Fruit fly (Drosophila melanogaster) whole organism, pupa: Measurements from ENCODE around the gene Tmem43.

ENCODE experiments used
- CG13204 ChIP-seq: fragments of 200-800 bp; sonication (Bioruptor generic); optimal IDR thresholded peaks from 2 replicates; lab custom pipeline; 2018; ENCODE audit warnings: missing biosample characterization, mild to moderate bottlenecking, missing genetic modification characterization, moderate library complexity
- CG15710 ChIP-seq: fragments of 200-800 bp; sonication (Bioruptor generic); optimal IDR thresholded peaks from 2 replicates; lab custom pipeline; 2018; ENCODE audit warnings: missing biosample characterization, mild to moderate bottlenecking, missing genetic modification characterization, moderate library complexity
- CG8159 ChIP-seq: fragments of 200-800 bp; sonication (Bioruptor generic); optimal IDR thresholded peaks from 3 replicates; lab custom pipeline; 2018; ENCODE audit warnings: missing biosample characterization, mild to moderate bottlenecking, missing genetic modification characterization, moderate library complexity
- D1 ChIP-seq: fragments of 200-800 bp; sonication (Bioruptor generic); optimal IDR thresholded peaks from 2 replicates; lab custom pipeline; 2018; ENCODE audit warnings: missing biosample characterization, mild to moderate bottlenecking, missing genetic modification characterization, moderate library complexity
- EcR ChIP-seq: fragments of 200-800 bp; sonication (Bioruptor generic); optimal IDR thresholded peaks from 3 replicates; lab custom pipeline; 2019; ENCODE audit warnings: missing biosample characterization, missing genetic modification characterization, mild to moderate bottlenecking, moderate library complexity, missing genetic modification reagents
- Ets98B ChIP-seq: fragments of 200-800 bp; sonication (Bioruptor generic); IDR thresholded peaks from 2 replicates; pipeline ENCODE4 v1.3.6; 2022; ENCODE audit warnings: missing biosample characterization, missing genetic modification characterization
- Pif1A ChIP-seq: fragments of 200-800 bp; sonication (Bioruptor generic); optimal IDR thresholded peaks from 3 replicates; lab custom pipeline; 2016; ENCODE audit warnings: missing biosample characterization, missing genetic modification characterization
- Snoo ChIP-seq: fragments of 200-800 bp; sonication (Bioruptor generic); optimal IDR thresholded peaks from 3 replicates; lab custom pipeline; 2017; ENCODE audit warnings: missing biosample characterization, mild to moderate bottlenecking, missing genetic modification characterization, inconsistent platforms
- rn ChIP-seq: fragments of 200-800 bp; sonication (Bioruptor generic); IDR thresholded peaks from 2 replicates; pipeline ENCODE4 v1.3.6; 2022; ENCODE audit warnings: missing biosample characterization, missing genetic modification characterization

- TF ChIP-seq EcR (GFP tag; lab: Kevin White, UChicago) (no peak), Pif1A (no peak), Snoo (tag; lab: Kevin White, UChicago) (no peak), rn (no peak), CG13204 (GFP tag; lab: Kevin White, UChicago) (no peak), CG15710 (tag; lab: Kevin White, UChicago) (no peak), Ets98B (GFP tag; lab: Robert Waterston, UW) (peak; percentile 55), D1 (tag; lab: Kevin White, UChicago) (no peak), CG8159 (tag; lab: Kevin White, UChicago) (no peak)
These were observed 37.5 kb downstream of the Tmem43 start for dm6 chr3L:7877466-7877865.
